Worm (Caenorhabditis elegans) whole organism, early embryonic: Measurements from ENCODE around the gene C14B1.3.

Experiments
- B0310.2 ChIP-seq: sonication (generic microtip); optimal IDR thresholded peaks from 2 replicates; lab custom pipeline; 2016; ENCODE audit warnings: mild to moderate bottlenecking, missing genetic modification characterization, missing compliant biosample characterization
- ama-1 ChIP-seq: fragments of 150-350 bp; optimal IDR thresholded peaks from 2 replicates; lab custom pipeline; 2014
- ets-7 ChIP-seq: sonication (generic microtip); optimal IDR thresholded peaks from 2 replicates; lab custom pipeline; 2016; ENCODE audit warnings: missing genotype, missing genetic modification characterization, missing compliant biosample characterization
- flt-1 ChIP-seq: fragments of 200-800 bp; sonication (Bioruptor generic); IDR thresholded peaks from 2 replicates; pipeline ENCODE4 v1.3.6; 2022; ENCODE audit warnings: missing genetic modification characterization, missing compliant biosample characterization
- hmbx-1 ChIP-seq: sonication (generic microtip); optimal IDR thresholded peaks from 2 replicates; lab custom pipeline; 2016; ENCODE audit warnings: mild to moderate bottlenecking, missing genetic modification characterization, missing compliant biosample characterization
- hmg-4 ChIP-seq: fragments of 200-800 bp; sonication (Bioruptor generic); optimal IDR thresholded peaks from 2 replicates; lab custom pipeline; 2018; ENCODE audit warnings: mild to moderate bottlenecking, missing genetic modification characterization, missing compliant biosample characterization
- scrt-1 ChIP-seq: fragments of 200-800 bp; sonication (Bioruptor generic); IDR thresholded peaks from 2 replicates; pipeline ENCODE4 v1.3.6; 2022; ENCODE audit warnings: missing genetic modification characterization, missing compliant biosample characterization
- sea-1 ChIP-seq: fragments of 200-800 bp; sonication (Bioruptor generic); conservative IDR thresholded peaks from 2 replicates; pipeline ENCODE4 v1.3.6; 2022; ENCODE audit warnings: missing genetic modification characterization, missing compliant biosample characterization
- tbx-11 ChIP-seq: fragments of 200-800 bp; sonication (Bioruptor generic); IDR thresholded peaks from 2 replicates; pipeline ENCODE4 v1.3.6; 2022; ENCODE audit warnings: missing genetic modification characterization, missing compliant biosample characterization
- tbx-37 ChIP-seq: fragments of 200-800 bp; sonication (Bioruptor generic); conservative IDR thresholded peaks from 2 replicates; pipeline ENCODE4 v1.3.6; 2022; ENCODE audit warnings: missing genetic modification reagents, missing genetic modification characterization, missing compliant biosample characterization

ce11 chrIII:3699275-3699674 is 4.1 kb upstream of the C14B1.3 start, which contains the start of gene cyn-9:
- no peak for TF ChIP-seq ama-1
- TF ChIP-seq tbx-11 (GFP tag; lab: Robert Waterston, UW) = no peak
- TF ChIP-seq B0310.2 = no peak
- TF ChIP-seq sea-1 (GFP tag; lab: Robert Waterston, UW) = no peak
- TF ChIP-seq scrt-1 (GFP tag; lab: Robert Waterston, UW) = no peak
- no peak for TF ChIP-seq hmg-4 (GFP tag; lab: Kevin White, UChicago)
- no peak for TF ChIP-seq ets-7
- TF ChIP-seq flt-1 (GFP tag; lab: Robert Waterston, UW) = no peak
- TF ChIP-seq tbx-37 (GFP tag; lab: Robert Waterston, UW) = no peak
- no peak for TF ChIP-seq hmbx-1 (tag; lab: Kevin White, UChicago)
